Fruit fly (Drosophila melanogaster): Measurements from ENCODE around the gene CG31664.

Gene CG31664

DNA sequence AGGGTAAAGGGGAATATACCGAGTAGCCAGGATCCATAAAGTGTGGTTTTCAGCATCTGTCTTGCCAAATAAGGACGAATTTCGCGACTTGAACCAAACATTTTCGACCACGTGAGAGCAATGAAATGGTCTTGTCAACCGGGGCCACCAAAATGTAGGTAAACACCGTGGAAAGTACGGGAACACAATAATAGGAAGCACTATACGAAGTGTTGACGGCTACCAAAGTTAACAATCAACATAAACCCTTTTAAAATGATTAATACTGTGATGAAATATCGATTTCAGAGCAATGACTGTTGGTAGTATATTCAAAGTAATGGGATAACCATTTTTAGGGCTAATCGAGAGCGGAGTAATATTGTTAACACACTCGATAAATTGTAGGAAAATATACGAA lies 33.1 kb downstream of the CG31664 start, which contains the start of gene Gr22b:
TSS of gene Gr22b (minus strand) at position 101 of the 400 bp plus-strand sequence.
- no peak for TF ChIP-seq woc (GFP tag; optimal IDR thresholded peaks at IDR 0.05)
- TF ChIP-seq jim (GFP tag; optimal IDR thresholded peaks at IDR 0.05), result no peak
- no peak for TF ChIP-seq Jra (GFP tag; optimal IDR thresholded peaks at IDR 0.05)
- TF ChIP-seq fru (GFP tag; optimal IDR thresholded peaks at IDR 0.05), result no peak
- TF ChIP-seq Rel (GFP tag; optimal IDR thresholded peaks at IDR 0.05), result no peak
- no peak for TF ChIP-seq Rel (tag; optimal IDR thresholded peaks at IDR 0.05)
- no peak for TF ChIP-seq br (GFP tag; optimal IDR thresholded peaks at IDR 0.05)
- TF ChIP-seq Myc (optimal IDR thresholded peaks at IDR 0.05), result no peak
- TF ChIP-seq GATAd (GFP tag; optimal IDR thresholded peaks at IDR 0.05), result no peak
- TF ChIP-seq Abd-B (GFP tag; optimal IDR thresholded peaks at IDR 0.05), result no peak
- no peak for TF ChIP-seq N (GFP tag; optimal IDR thresholded peaks at IDR 0.05)
- no peak for TF ChIP-seq dl (GFP tag; optimal IDR thresholded peaks at IDR 0.05; ENCODE audit: insufficient read depth in 1 of 2, partially characterized antibody in 2 of 2)
- TF ChIP-seq Hnf4 (GFP tag; optimal IDR thresholded peaks at IDR 0.05), result no peak
- TF ChIP-seq Mio (GFP tag; optimal IDR thresholded peaks at IDR 0.05), result no peak
- no peak for TF ChIP-seq OdsH (GFP tag; optimal IDR thresholded peaks at IDR 0.05)
- TF ChIP-seq dsf (GFP tag; optimal IDR thresholded peaks at IDR 0.05; ENCODE audit: borderline replicate concordance), result no peak
- TF ChIP-seq sage (GFP tag; optimal IDR thresholded peaks at IDR 0.05), result no peak

DNA sequence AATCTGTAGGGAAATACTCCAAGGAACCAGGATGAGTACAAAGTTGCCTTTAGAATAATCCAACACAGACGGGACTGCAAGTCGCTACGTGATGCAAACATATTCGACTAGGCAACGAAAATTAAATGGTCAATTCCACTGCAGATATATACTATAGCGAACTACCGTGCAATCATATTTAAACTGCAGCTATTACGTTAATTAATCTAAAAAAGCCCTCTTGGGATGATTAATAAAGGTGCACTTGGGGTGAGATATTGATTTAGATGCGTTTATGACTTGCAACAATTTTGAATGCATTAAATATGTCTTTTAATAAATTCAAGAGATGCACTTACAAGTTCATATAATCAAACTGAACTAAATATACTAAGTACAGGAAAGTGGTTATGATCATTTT lies 34.6 kb downstream of the CG31664 start, which contains the start of gene Gr22c:
TSS of gene Gr22c (minus strand) at position 101 of the 400 bp plus-strand sequence.
- TF ChIP-seq dl (GFP tag; optimal IDR thresholded peaks at IDR 0.05; ENCODE audit: insufficient read depth in 1 of 2, partially characterized antibody in 2 of 2) (no peak), ey (GFP tag; optimal IDR thresholded peaks at IDR 0.05) (no peak), Mio (GFP tag; optimal IDR thresholded peaks at IDR 0.05) (no peak), brk (GFP tag; optimal IDR thresholded peaks at IDR 0.05) (no peak), pan (optimal IDR thresholded peaks at IDR 0.05) (no peak), usp (GFP tag; optimal IDR thresholded peaks at IDR 0.05) (no peak), Rel (GFP tag; optimal IDR thresholded peaks at IDR 0.05) (no peak), Rel (tag; optimal IDR thresholded peaks at IDR 0.05) (no peak), dsf (GFP tag; optimal IDR thresholded peaks at IDR 0.05; ENCODE audit: borderline replicate concordance) (no peak), OdsH (GFP tag; optimal IDR thresholded peaks at IDR 0.05) (no peak), GATAd (GFP tag; optimal IDR thresholded peaks at IDR 0.05) (no peak), Myc (optimal IDR thresholded peaks at IDR 0.05) (no peak), rgr (GFP tag; optimal IDR thresholded peaks at IDR 0.05) (no peak), Jra (GFP tag; optimal IDR thresholded peaks at IDR 0.05) (no peak), fru (GFP tag; optimal IDR thresholded peaks at IDR 0.05) (no peak), tai (GFP tag; optimal IDR thresholded peaks at IDR 0.05) (no peak), Abd-B (GFP tag; optimal IDR thresholded peaks at IDR 0.05) (no peak), Hr83 (GFP tag; optimal IDR thresholded peaks at IDR 0.05; ENCODE audit: poor library complexity, severe bottlenecking) (no peak), br (GFP tag; optimal IDR thresholded peaks at IDR 0.05) (no peak), lola (GFP tag; optimal IDR thresholded peaks at IDR 0.05) (no peak), sage (GFP tag; optimal IDR thresholded peaks at IDR 0.05) (no peak)

DNA sequence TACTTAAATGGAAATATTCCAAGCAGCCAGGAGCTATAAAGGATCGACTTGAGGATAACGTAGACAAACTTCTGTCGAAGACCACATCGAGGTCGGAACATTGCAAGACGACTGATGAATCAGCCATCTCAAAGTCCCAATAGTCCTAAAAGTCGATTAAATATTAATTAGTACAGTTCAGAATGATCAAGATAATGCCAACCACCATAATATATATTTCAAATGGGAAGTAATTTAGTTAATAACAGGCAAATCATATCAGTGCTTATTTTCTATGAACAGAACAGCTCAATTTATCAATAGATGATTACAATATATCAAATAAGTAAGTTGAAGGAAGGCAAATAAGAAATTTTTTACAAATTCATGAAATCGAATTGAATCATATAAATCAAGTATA lies 36.0 kb downstream of the CG31664 start, which contains the start of gene Gr22d:
TSS of gene Gr22d (minus strand) at position 101 of the 400 bp plus-strand sequence.
- TF ChIP-seq Abd-B (GFP tag; optimal IDR thresholded peaks at IDR 0.05) (no peak), dmrt93B (GFP tag; optimal IDR thresholded peaks at IDR 0.05) (no peak), foxo (GFP tag; optimal IDR thresholded peaks at IDR 0.05) (no peak), fru (GFP tag; optimal IDR thresholded peaks at IDR 0.05) (no peak), psq (GFP tag; optimal IDR thresholded peaks at IDR 0.05) (no peak), Dfd (GFP tag; optimal IDR thresholded peaks at IDR 0.05) (no peak), Mio (GFP tag; optimal IDR thresholded peaks at IDR 0.05) (no peak), CrebA (GFP tag; optimal IDR thresholded peaks at IDR 0.05; ENCODE audit: borderline replicate concordance) (no peak), brk (GFP tag; optimal IDR thresholded peaks at IDR 0.05) (no peak), Myc (optimal IDR thresholded peaks at IDR 0.05) (no peak), Jra (GFP tag; optimal IDR thresholded peaks at IDR 0.05) (no peak), tai (GFP tag; optimal IDR thresholded peaks at IDR 0.05) (no peak), br (GFP tag; optimal IDR thresholded peaks at IDR 0.05) (no peak), Hr83 (GFP tag; optimal IDR thresholded peaks at IDR 0.05; ENCODE audit: poor library complexity, severe bottlenecking) (no peak), CG9705 (GFP tag; optimal IDR thresholded peaks at IDR 0.05) (no peak), usp (GFP tag; optimal IDR thresholded peaks at IDR 0.05) (no peak), dsf (GFP tag; optimal IDR thresholded peaks at IDR 0.05; ENCODE audit: borderline replicate concordance) (no peak), Hr78 (GFP tag; optimal IDR thresholded peaks at IDR 0.05) (no peak), N (GFP tag; optimal IDR thresholded peaks at IDR 0.05) (no peak)

DNA sequence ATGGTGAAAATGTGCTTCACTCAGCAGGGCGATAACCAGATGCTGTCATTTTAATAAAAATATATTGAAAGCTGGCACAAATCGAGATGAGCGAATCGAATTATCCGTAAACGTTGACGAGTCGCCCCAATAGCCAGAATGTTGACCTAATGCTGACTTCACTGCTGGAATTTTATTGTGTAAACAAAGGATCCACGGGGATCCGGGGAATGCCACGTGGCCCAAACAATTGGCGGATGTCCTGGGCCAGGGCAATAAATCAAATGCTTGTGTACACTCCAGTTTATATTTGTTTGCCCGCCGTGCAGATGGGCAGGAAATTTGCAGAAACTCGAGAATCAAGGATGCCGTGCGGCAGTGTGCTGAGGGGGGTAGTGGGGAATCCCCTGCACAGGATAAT lies 38.4 kb downstream of the CG31664 start:
- no peak for TF ChIP-seq GATAd (GFP tag; optimal IDR thresholded peaks at IDR 0.05)
- no peak for TF ChIP-seq Mio (GFP tag; optimal IDR thresholded peaks at IDR 0.05)
- no peak for TF ChIP-seq psq (GFP tag; optimal IDR thresholded peaks at IDR 0.05)
- TF ChIP-seq brk (GFP tag; optimal IDR thresholded peaks at IDR 0.05), result no peak
- TF ChIP-seq fru (GFP tag; optimal IDR thresholded peaks at IDR 0.05), result no peak
- no peak for TF ChIP-seq lola (GFP tag; optimal IDR thresholded peaks at IDR 0.05)
- TF ChIP-seq Dfd (GFP tag; optimal IDR thresholded peaks at IDR 0.05), result no peak
- no peak for TF ChIP-seq tai (GFP tag; optimal IDR thresholded peaks at IDR 0.05)
- TF ChIP-seq OdsH (GFP tag; optimal IDR thresholded peaks at IDR 0.05), result no peak
- TF ChIP-seq Dif (GFP tag; optimal IDR thresholded peaks at IDR 0.05; ENCODE audit: partially characterized antibody), result no peak

All from whole organism, wandering third instar larva.